Fruit fly (Drosophila melanogaster) whole organism, wandering third instar larva: Measurements from ENCODE around the gene CG46463.

Experiments
- Abd-B ChIP-seq: fragments of >200 bp; optimal IDR thresholded peaks from 2 replicates; lab custom pipeline; 2017; ENCODE audit warnings: missing biosample characterization, missing genetic modification characterization
- CG32264 ChIP-seq: fragments of 200-800 bp; sonication (Bioruptor generic); optimal IDR thresholded peaks from 2 replicates; lab custom pipeline; 2016; ENCODE audit warnings: missing biosample characterization, missing genetic modification characterization
- CrebA ChIP-seq: fragments of 200-800 bp; sonication (Bioruptor generic); optimal IDR thresholded peaks from 2 replicates; lab custom pipeline; 2016; ENCODE audit warnings: missing biosample characterization, mild to moderate bottlenecking, missing genetic modification characterization, borderline replicate concordance
- Dfd ChIP-seq: fragments of >200 bp; optimal IDR thresholded peaks from 2 replicates; lab custom pipeline; 2017; ENCODE audit warnings: missing biosample characterization, missing genetic modification characterization
- HLH106 ChIP-seq: fragments of 200-800 bp; optimal IDR thresholded peaks from 3 replicates; lab custom pipeline; 2019; ENCODE audit warnings: missing biosample characterization, mild to moderate bottlenecking, missing genetic modification characterization, moderate library complexity
- Hnf4 ChIP-seq: fragments of 200-800 bp; sonication (Bioruptor generic); optimal IDR thresholded peaks from 2 replicates; lab custom pipeline; 2016; ENCODE audit warnings: missing biosample characterization, mild to moderate bottlenecking, missing genetic modification characterization
- Hr78 ChIP-seq: fragments of >200 bp; optimal IDR thresholded peaks from 2 replicates; lab custom pipeline; 2017; ENCODE audit warnings: missing biosample characterization, missing genetic modification characterization
- Jra ChIP-seq: sonication (Bioruptor generic); optimal IDR thresholded peaks from 2 replicates; lab custom pipeline; 2016; ENCODE audit warnings: missing biosample characterization, missing genetic modification characterization
- Mio ChIP-seq: sonication (Bioruptor generic); optimal IDR thresholded peaks from 2 replicates; lab custom pipeline; 2016; ENCODE audit warnings: missing biosample characterization, missing genetic modification characterization
- N ChIP-seq: fragments of >200 bp; optimal IDR thresholded peaks from 2 replicates; lab custom pipeline; 2018; ENCODE audit warnings: missing biosample characterization, missing external identifiers, missing genetic modification characterization
- OdsH ChIP-seq: fragments of 200-800 bp; sonication (Bioruptor generic); optimal IDR thresholded peaks from 2 replicates; lab custom pipeline; 2016; ENCODE audit warnings: missing biosample characterization, mild to moderate bottlenecking, missing genetic modification characterization
- Rel ChIP-seq, 2 experiments: fragments of 200-800 bp; sonication (Bioruptor generic) in 1 of 2; optimal IDR thresholded peaks; 2 replicates in 1 of 2; 3 replicates in 1 of 2; lab custom pipeline; 2016 to 2019; ENCODE audit warnings: mild to moderate bottlenecking in 2 of 2, missing biosample characterization in 2 of 2, missing genetic modification characterization in 2 of 2, moderate library complexity in 1 of 2
- Sp1 ChIP-seq: fragments of 200-800 bp; sonication (Bioruptor generic); optimal IDR thresholded peaks from 3 replicates; lab custom pipeline; 2019; ENCODE audit warnings: missing biosample characterization, mild to moderate bottlenecking, missing genetic modification characterization, moderate library complexity
- Vsx2 ChIP-seq: fragments of 200-300, 225-300 bp; sonication (Bioruptor generic); optimal IDR thresholded peaks from 2 replicates; lab custom pipeline; 2018; ENCODE audit warnings: missing biosample characterization, missing genetic modification characterization; ENCODE audit not compliant: partially characterized antibody
- br ChIP-seq: fragments of 200-800 bp; sonication (Bioruptor generic); optimal IDR thresholded peaks from 2 replicates; lab custom pipeline; 2016; ENCODE audit warnings: missing biosample characterization, missing genetic modification characterization
- brk ChIP-seq: fragments of 200-800 bp; sonication (Bioruptor generic); optimal IDR thresholded peaks from 2 replicates; lab custom pipeline; 2016; ENCODE audit warnings: missing biosample characterization, mild to moderate bottlenecking, missing genetic modification characterization
- dl ChIP-seq, 2 experiments: fragments of 175-275, 200-275 bp in 1 of 2; fragments of 200-275 bp in 1 of 2; sonication (Bioruptor generic); optimal IDR thresholded peaks; lab custom pipeline; 2018; ENCODE audit warnings: mild to moderate bottlenecking in 2 of 2, missing biosample characterization in 2 of 2, missing genetic modification characterization in 2 of 2, moderate library complexity in 2 of 2; ENCODE audit not compliant: partially characterized antibody in 2 of 2, insufficient read depth in 1 of 2
- dmrt93B ChIP-seq: fragments of 200-800 bp; sonication (Bioruptor generic); optimal IDR thresholded peaks from 2 replicates; lab custom pipeline; 2018; ENCODE audit warnings: missing biosample characterization, mild to moderate bottlenecking, missing genetic modification characterization
- dsf ChIP-seq: sonication (Bioruptor generic); optimal IDR thresholded peaks from 2 replicates; lab custom pipeline; 2016; ENCODE audit warnings: missing biosample characterization, missing genetic modification characterization, borderline replicate concordance
- ey ChIP-seq: fragments of 200-800 bp; sonication (Bioruptor generic); optimal IDR thresholded peaks from 2 replicates; lab custom pipeline; 2016; ENCODE audit warnings: missing biosample characterization, missing genetic modification characterization
- foxo ChIP-seq, 2 experiments: fragments of 200-800 bp; sonication (Bioruptor generic); optimal IDR thresholded peaks; 2 replicates in 1 of 2; 3 replicates in 1 of 2; lab custom pipeline; 2016 to 2017; ENCODE audit warnings: missing biosample characterization in 2 of 2, missing genetic modification characterization in 2 of 2
- fru ChIP-seq: fragments of 200-800 bp; sonication (Bioruptor generic); optimal IDR thresholded peaks from 3 replicates; lab custom pipeline; 2016; ENCODE audit warnings: missing biosample characterization, mild to moderate bottlenecking, missing genetic modification characterization
- h ChIP-seq: fragments of 200-800 bp; sonication (Bioruptor generic); optimal IDR thresholded peaks from 3 replicates; lab custom pipeline; 2016; ENCODE audit warnings: missing biosample characterization, mild to moderate bottlenecking, missing genetic modification characterization
- psq ChIP-seq: fragments of 200-800 bp; sonication (Bioruptor generic); optimal IDR thresholded peaks from 3 replicates; lab custom pipeline; 2017; ENCODE audit warnings: missing biosample characterization, mild to moderate bottlenecking, missing genetic modification characterization, moderate library complexity
- rgr ChIP-seq: fragments of 200-800 bp; sonication (Bioruptor generic); optimal IDR thresholded peaks from 3 replicates; lab custom pipeline; 2016; ENCODE audit warnings: missing biosample characterization, mild to moderate bottlenecking, missing genetic modification characterization
- sage ChIP-seq: fragments of 200-800 bp; sonication (Bioruptor generic); optimal IDR thresholded peaks from 2 replicates; lab custom pipeline; 2016; ENCODE audit warnings: missing biosample characterization, mild to moderate bottlenecking, missing genetic modification characterization
- sv ChIP-seq: fragments of 200-800 bp; sonication (Bioruptor generic); optimal IDR thresholded peaks from 3 replicates; lab custom pipeline; 2016; ENCODE audit warnings: missing biosample characterization, missing genetic modification characterization
- tai ChIP-seq: sonication (Bioruptor generic); optimal IDR thresholded peaks from 2 replicates; lab custom pipeline; 2016; ENCODE audit warnings: missing biosample characterization, missing genetic modification characterization
- usp ChIP-seq: fragments of >200 bp; optimal IDR thresholded peaks from 2 replicates; lab custom pipeline; 2017; ENCODE audit warnings: missing biosample characterization, missing genetic modification characterization
- woc ChIP-seq: sonication (Bioruptor generic); optimal IDR thresholded peaks from 2 replicates; lab custom pipeline; 2016; ENCODE audit warnings: missing biosample characterization, mild to moderate bottlenecking, missing genetic modification characterization

The CG46463 gene

DNA sequence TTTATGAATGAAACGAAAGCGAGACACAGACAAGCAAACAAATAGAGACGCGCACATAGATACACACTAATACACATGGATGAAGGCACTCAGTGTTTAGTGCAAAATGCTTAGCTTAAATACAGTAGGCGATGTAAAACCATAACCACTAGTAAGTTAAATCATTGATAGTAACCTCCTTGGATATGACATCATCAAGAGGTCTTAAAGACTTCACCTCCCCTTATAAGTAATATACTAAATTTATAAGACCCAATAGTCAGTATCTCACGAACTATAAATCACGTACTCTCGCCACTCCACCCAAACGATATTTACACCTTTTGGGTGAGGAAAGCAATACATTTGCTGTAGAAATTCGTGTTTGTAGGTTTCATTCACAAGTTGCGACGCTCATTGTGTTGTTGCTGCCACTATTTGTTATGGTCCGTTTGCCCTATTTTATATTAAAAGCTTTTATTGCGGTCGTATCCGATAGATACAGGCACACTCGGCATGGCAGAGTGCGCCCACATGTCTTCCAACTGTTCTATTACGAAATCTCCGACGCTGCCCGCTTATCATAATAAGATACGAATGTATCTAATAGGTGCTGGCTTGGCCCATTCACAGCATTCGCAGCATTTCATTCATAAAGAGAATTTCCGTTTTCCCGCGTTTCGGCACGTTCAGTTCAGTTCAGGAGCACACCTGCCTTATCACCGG lies 23.3 kb upstream of the CG46463 start:
- TF ChIP-seq Vsx2 (GFP tag; lab: Kevin White, UChicago) = no peak
- TF ChIP-seq dl (GFP tag; optimal IDR thresholded peaks at IDR 0.05; lab: Kevin White, UChicago; ENCODE audit: insufficient read depth in 1 of 2, partially characterized antibody in 2 of 2) = no peak
- no peak for TF ChIP-seq CrebA (GFP tag; lab: Kevin White, UChicago)
- TF ChIP-seq tai (GFP tag; lab: Kevin White, UChicago) = no peak
- TF ChIP-seq h (GFP tag; lab: Kevin White, UChicago) = no peak
- no peak for TF ChIP-seq rgr
- no peak for TF ChIP-seq Hr78 (GFP tag; lab: Kevin White, UChicago)
- no peak for TF ChIP-seq br (GFP tag; lab: Kevin White, UChicago)
- no peak for TF ChIP-seq Abd-B (GFP tag; lab: Kevin White, UChicago)
- TF ChIP-seq fru (GFP tag; lab: Kevin White, UChicago) = no peak
- no peak for TF ChIP-seq Mio (GFP tag; lab: Kevin White, UChicago)
- no peak for TF ChIP-seq dsf (GFP tag; lab: Kevin White, UChicago)
- no peak for TF ChIP-seq usp
- no peak for TF ChIP-seq dmrt93B (GFP tag; lab: Kevin White, UChicago)
- no peak for TF ChIP-seq Jra (GFP tag; lab: Kevin White, UChicago)
- TF ChIP-seq ey (GFP tag; lab: Kevin White, UChicago) = no peak
- no peak for TF ChIP-seq N (GFP tag; lab: Kevin White, UChicago)
- no peak for TF ChIP-seq HLH106

DNA sequence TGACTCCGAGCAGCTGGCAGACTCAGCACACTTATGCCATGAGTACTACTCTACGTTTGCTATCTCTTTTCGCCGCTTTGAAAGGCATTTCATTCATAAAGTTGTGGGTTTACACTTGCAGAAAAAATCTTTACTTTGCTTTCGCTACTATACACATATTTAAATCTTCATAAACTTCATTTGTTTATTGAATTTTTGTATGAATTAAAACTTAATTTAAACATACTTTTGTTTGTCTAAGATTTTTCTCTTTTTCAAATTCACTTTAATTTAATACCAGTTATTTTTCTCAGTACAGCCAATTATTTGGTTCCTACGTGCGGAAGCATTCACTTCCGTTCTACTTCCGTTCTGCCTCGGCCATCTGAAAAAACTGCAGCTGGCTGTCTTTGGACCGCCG lies 22.6 kb upstream of the CG46463 start:
- TF ChIP-seq rgr = peak; percentile 3
- peak; percentile 38 for TF ChIP-seq Sp1 (GFP tag; lab: Kevin White, UChicago)
- peak; percentile 54 for TF ChIP-seq fru (GFP tag; lab: Kevin White, UChicago)
- TF ChIP-seq tai (GFP tag; lab: Kevin White, UChicago) = peak; percentile 30
- TF ChIP-seq br (GFP tag; lab: Kevin White, UChicago) = peak; percentile 2
- no peak for TF ChIP-seq Dfd (GFP tag; lab: Kevin White, UChicago)
- no peak for TF ChIP-seq Vsx2 (GFP tag; lab: Kevin White, UChicago)
- peak; percentile 35 for TF ChIP-seq OdsH (GFP tag; lab: Kevin White, UChicago)
- TF ChIP-seq foxo (GFP tag; optimal IDR thresholded peaks at IDR 0.05; lab: Kevin White, UChicago) = peak in 1 of 2 experiments; percentile 59
- TF ChIP-seq psq (GFP tag; lab: Kevin White, UChicago) = peak; percentile 48
- no peak for TF ChIP-seq N (GFP tag; lab: Kevin White, UChicago)
- TF ChIP-seq HLH106 = peak; percentile 14
- TF ChIP-seq woc (GFP tag; lab: Kevin White, UChicago) = peak; percentile 25
- peak; percentile 26 for TF ChIP-seq h (GFP tag; lab: Kevin White, UChicago)
- TF ChIP-seq ey (GFP tag; lab: Kevin White, UChicago) = peak; percentile 8

DNA sequence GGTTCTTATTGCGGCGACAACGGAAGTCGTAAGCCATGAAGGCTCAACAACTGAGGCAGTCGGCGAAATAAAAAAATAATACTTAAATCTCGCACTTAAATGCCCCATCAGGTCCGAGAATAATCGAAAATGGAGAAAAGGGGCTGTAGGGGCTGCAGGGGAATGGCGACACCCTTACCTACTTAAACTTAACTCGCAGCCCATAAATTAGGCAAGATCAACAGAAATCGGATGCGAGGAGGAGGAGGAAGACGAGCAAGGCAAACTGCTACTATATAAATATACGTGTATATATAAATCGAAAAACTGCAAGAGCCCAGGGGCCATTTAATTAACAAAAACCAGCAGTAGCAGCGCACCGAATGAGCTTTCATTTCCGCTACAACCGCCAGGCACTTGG lies 21.5 kb upstream of the CG46463 start:
- TF ChIP-seq ey (GFP tag; lab: Kevin White, UChicago) (no peak), foxo (GFP tag; optimal IDR thresholded peaks at IDR 0.05; lab: Kevin White, UChicago) (no peak), Vsx2 (GFP tag; lab: Kevin White, UChicago) (no peak), dl (GFP tag; optimal IDR thresholded peaks at IDR 0.05; lab: Kevin White, UChicago; ENCODE audit: insufficient read depth in 1 of 2, partially characterized antibody in 2 of 2) (no peak), sv (GFP tag; lab: Kevin White, UChicago) (no peak), CrebA (GFP tag; lab: Kevin White, UChicago) (no peak), tai (GFP tag; lab: Kevin White, UChicago) (no peak), CG32264 (GFP tag; lab: Kevin White, UChicago) (no peak), Hr78 (GFP tag; lab: Kevin White, UChicago) (no peak), psq (GFP tag; lab: Kevin White, UChicago) (no peak), Rel (GFP tag; optimal IDR thresholded peaks at IDR 0.05; lab: Kevin White, UChicago) (no peak), Rel (tag; optimal IDR thresholded peaks at IDR 0.05; lab: Kevin White, UChicago) (no peak), Hnf4 (no peak)

DNA sequence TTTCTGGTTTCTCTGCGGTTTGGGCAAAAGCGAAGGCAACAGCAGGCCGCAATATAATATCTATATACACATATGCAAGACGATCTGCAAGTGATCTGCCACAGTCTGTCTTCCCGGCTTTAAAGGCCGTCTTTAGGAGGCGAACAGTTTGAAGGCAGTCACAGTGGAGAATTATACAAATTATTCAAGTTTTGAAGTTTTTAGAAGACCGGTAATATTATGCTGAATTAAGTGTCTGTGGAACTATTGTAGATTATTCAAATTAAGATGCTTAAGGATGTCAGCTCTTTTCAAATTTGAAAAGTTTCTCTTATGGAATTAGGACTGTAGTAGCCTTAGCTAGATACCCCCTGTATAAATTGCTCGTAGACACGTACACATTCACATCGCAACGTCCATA lies 21.0 kb upstream of the CG46463 start:
- TF ChIP-seq h (GFP tag; lab: Kevin White, UChicago) (no peak), woc (GFP tag; lab: Kevin White, UChicago) (peak; percentile 18), sage (GFP tag; lab: Kevin White, UChicago) (no peak), ey (GFP tag; lab: Kevin White, UChicago) (no peak), brk (GFP tag; lab: Kevin White, UChicago) (no peak), foxo (GFP tag; optimal IDR thresholded peaks at IDR 0.05; lab: Kevin White, UChicago) (peak in 1 of 2 experiments; percentile 11), dsf (GFP tag; lab: Kevin White, UChicago) (no peak)
- TF ChIP-seq, all 38 proteins: peak for 2
